Fruit fly (Drosophila melanogaster): ENCODE data around the gene Fancd2.

Gene Fancd2

dm6 chr3R:20837242-20837664, 21.3 kb upstream of the Fancd2 start:
- TF ChIP-seq Rel (GFP tag; optimal IDR thresholded peaks at IDR 0.05), result no peak
- peak; percentile 26 for TF ChIP-seq Rel (tag; optimal IDR thresholded peaks at IDR 0.05)
- TF ChIP-seq h (GFP tag; optimal IDR thresholded peaks at IDR 0.05), result peak; percentile 46
- no peak for TF ChIP-seq CG32264 (GFP tag; optimal IDR thresholded peaks at IDR 0.05)

DNA sequence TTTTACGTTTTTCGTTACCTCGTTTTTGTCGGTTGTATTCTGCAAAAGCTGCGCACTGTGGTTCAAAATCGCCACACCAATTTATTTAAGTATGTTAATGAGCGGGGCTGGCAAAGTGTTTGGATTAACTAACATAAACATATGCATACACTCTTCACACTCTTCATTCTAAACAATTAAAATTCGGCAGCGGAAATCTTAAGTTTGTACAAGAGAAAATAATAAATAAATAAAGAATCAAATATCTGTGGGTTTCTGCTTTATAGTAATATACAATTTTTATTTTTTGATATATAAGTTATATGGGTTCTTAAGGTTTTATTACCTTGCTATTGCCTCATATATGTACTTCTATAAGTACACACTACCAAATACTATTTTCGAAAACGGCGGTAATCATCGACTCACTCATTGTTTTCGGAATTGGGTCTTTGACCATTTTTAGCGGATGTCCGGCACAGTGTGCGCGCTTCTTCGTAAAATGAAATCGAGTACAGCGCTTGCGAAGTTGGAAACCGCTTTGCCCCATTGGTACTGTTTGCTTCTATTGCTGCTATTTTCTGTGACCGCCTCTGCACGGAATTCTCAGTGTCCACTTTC, 20.4 kb upstream of the Fancd2 start:
- TF ChIP-seq foxo (GFP tag; optimal IDR thresholded peaks at IDR 0.05), result peak in 1 of 2 experiments; percentile 21
- no peak for TF ChIP-seq lola (GFP tag; optimal IDR thresholded peaks at IDR 0.05)

DNA sequence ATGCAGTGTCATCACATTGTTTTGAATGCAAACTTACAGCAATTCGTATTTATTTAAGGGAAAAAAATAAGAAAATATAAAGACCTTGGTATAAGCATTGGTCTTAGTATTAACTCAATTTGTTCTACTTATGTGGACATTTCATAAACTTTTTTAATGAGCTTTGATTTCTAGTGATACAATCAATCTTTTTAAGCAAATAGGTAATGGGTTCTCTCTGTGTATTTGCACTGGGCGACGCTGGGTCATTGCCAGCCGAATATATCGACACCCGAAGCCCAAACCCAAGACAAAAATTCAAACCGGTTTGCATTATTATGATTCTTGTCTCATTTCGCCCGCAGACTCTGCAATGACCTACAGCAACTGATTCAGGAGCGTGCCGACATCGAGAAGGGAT, 19.5 kb upstream of the Fancd2 start:
- TF ChIP-seq tai (GFP tag; optimal IDR thresholded peaks at IDR 0.05), result no peak
- peak; percentile 24 for TF ChIP-seq Hnf4 (GFP tag; optimal IDR thresholded peaks at IDR 0.05)
- TF ChIP-seq usp (GFP tag; optimal IDR thresholded peaks at IDR 0.05), result no peak
- peak; percentile 18 for TF ChIP-seq fru (GFP tag; optimal IDR thresholded peaks at IDR 0.05)

DNA sequence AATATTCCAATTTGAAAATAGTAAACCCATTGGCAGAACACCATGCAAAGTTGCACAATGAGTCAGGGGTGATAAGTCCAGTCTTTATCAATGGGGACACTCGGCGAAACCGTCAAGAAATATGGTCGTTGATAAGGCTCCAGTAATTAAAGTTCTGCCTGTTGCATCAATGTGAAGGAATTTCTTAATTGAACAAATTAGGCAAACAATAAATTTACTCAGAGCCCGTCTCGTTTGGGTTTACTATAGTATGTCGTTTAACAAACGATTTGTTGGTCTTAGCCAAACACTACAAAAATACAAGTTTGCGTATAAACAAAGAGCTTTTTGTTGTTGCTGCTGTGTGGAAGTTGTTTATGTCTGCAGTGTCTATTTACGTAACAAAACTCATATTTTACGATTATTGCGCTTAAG, 18.8 kb upstream of the Fancd2 start:
- TF ChIP-seq sv (GFP tag; optimal IDR thresholded peaks at IDR 0.05) (no peak), sage (GFP tag; optimal IDR thresholded peaks at IDR 0.05) (no peak), dmrt93B (GFP tag; optimal IDR thresholded peaks at IDR 0.05) (no peak), N (GFP tag; optimal IDR thresholded peaks at IDR 0.05) (no peak), psq (GFP tag; optimal IDR thresholded peaks at IDR 0.05) (no peak), HLH106 (tag; optimal IDR thresholded peaks at IDR 0.05) (no peak), brk (GFP tag; optimal IDR thresholded peaks at IDR 0.05) (no peak)

DNA sequence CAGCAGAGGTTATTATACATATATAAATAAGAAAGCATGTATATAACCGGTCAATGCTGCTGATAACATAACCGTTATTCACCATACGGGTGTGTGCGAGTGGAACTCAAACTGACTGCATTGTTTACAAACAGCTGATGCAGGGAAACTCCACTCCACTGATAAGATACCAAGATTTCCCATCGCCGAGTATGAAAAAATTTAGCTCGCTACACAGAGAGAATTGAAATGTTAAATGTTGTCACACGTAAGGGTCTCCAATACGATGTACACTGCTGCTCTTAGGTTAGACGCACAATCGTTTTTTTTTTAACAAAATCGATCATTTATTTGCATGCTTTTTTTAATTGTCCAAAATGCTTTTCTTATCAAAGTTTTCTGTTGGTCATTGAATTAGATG, 17.7 kb upstream of the Fancd2 start:
- TF ChIP-seq sv (GFP tag; optimal IDR thresholded peaks at IDR 0.05) (peak; percentile 39), Vsx2 (GFP tag; optimal IDR thresholded peaks at IDR 0.05; ENCODE audit: partially characterized antibody) (no peak), OdsH (GFP tag; optimal IDR thresholded peaks at IDR 0.05) (peak; percentile 7), Hr83 (GFP tag; optimal IDR thresholded peaks at IDR 0.05; ENCODE audit: poor library complexity, severe bottlenecking) (no peak), Hnf4 (GFP tag; optimal IDR thresholded peaks at IDR 0.05) (peak; percentile 17), Rel (GFP tag; optimal IDR thresholded peaks at IDR 0.05) (no peak), Rel (tag; optimal IDR thresholded peaks at IDR 0.05) (peak; percentile 87), foxo (GFP tag; optimal IDR thresholded peaks at IDR 0.05) (peak in 1 of 2 experiments; percentile 27)

- TF ChIP-seq h (GFP tag; optimal IDR thresholded peaks at IDR 0.05) (peak; percentile 71), N (GFP tag; optimal IDR thresholded peaks at IDR 0.05) (peak; percentile 57), dl (GFP tag; optimal IDR thresholded peaks at IDR 0.05; ENCODE audit: insufficient read depth in 1 of 2, partially characterized antibody in 2 of 2) (no peak), OdsH (GFP tag; optimal IDR thresholded peaks at IDR 0.05) (peak; percentile 26), jim (GFP tag; optimal IDR thresholded peaks at IDR 0.05) (no peak), GATAd (GFP tag; optimal IDR thresholded peaks at IDR 0.05) (no peak), ey (GFP tag; optimal IDR thresholded peaks at IDR 0.05) (peak; percentile 44), pan (optimal IDR thresholded peaks at IDR 0.05) (no peak), br (GFP tag; optimal IDR thresholded peaks at IDR 0.05) (peak; percentile 30), Mio (GFP tag; optimal IDR thresholded peaks at IDR 0.05) (no peak), Sp1 (GFP tag; optimal IDR thresholded peaks at IDR 0.05) (no peak), Rel (GFP tag; optimal IDR thresholded peaks at IDR 0.05) (no peak), Rel (tag; optimal IDR thresholded peaks at IDR 0.05) (peak; percentile 78), Hnf4 (GFP tag; optimal IDR thresholded peaks at IDR 0.05) (no peak), Hr78 (GFP tag; optimal IDR thresholded peaks at IDR 0.05) (no peak), HLH106 (tag; optimal IDR thresholded peaks at IDR 0.05) (no peak), Dfd (GFP tag; optimal IDR thresholded peaks at IDR 0.05) (peak; percentile 44), CG9705 (GFP tag; optimal IDR thresholded peaks at IDR 0.05) (no peak), psq (GFP tag; optimal IDR thresholded peaks at IDR 0.05) (no peak), sv (GFP tag; optimal IDR thresholded peaks at IDR 0.05) (no peak), fru (GFP tag; optimal IDR thresholded peaks at IDR 0.05) (peak; percentile 46), Hr83 (GFP tag; optimal IDR thresholded peaks at IDR 0.05; ENCODE audit: poor library complexity, severe bottlenecking) (peak; percentile 50), dsf (GFP tag; optimal IDR thresholded peaks at IDR 0.05; ENCODE audit: borderline replicate concordance) (no peak), Abd-B (GFP tag; optimal IDR thresholded peaks at IDR 0.05) (peak; percentile 15), rgr (GFP tag; optimal IDR thresholded peaks at IDR 0.05) (peak; percentile 37), usp (GFP tag; optimal IDR thresholded peaks at IDR 0.05) (no peak), CrebA (GFP tag; optimal IDR thresholded peaks at IDR 0.05; ENCODE audit: borderline replicate concordance) (no peak), sage (GFP tag; optimal IDR thresholded peaks at IDR 0.05) (no peak), Vsx2 (GFP tag; optimal IDR thresholded peaks at IDR 0.05; ENCODE audit: partially characterized antibody) (no peak), brk (GFP tag; optimal IDR thresholded peaks at IDR 0.05) (no peak), Jra (GFP tag; optimal IDR thresholded peaks at IDR 0.05) (no peak)
These were observed 16.9 kb upstream of the Fancd2 start, which contains the start of gene Synd for dm6 chr3R:20832689-20833524. Synd (plus strand) TSS chr3R:20832799.

All from whole organism, wandering third instar larva.